Worm (Caenorhabditis elegans) whole organism, L1 larva: ENCODE results near the gene nifk-1.
A peak's percentile ranks its signal among the peaks of the same experiment; 100 is the strongest.

Experiments used
- C04F5.9 ChIP-seq: sonication (generic microtip); optimal IDR thresholded peaks from 2 replicates; lab custom pipeline; 2016; ENCODE audit warnings: missing genetic modification characterization, missing compliant biosample characterization
- C16A3.4 ChIP-seq: fragments of 150-350 bp; optimal IDR thresholded peaks from 2 replicates; lab custom pipeline; 2014; ENCODE audit warnings: missing biosample characterization, missing genetic modification characterization
- F16B12.6 ChIP-seq: fragments of 150-350 bp; optimal IDR thresholded peaks from 2 replicates; lab custom pipeline; 2014; ENCODE audit warnings: missing biosample characterization, missing genetic modification characterization
- Y116A8C.19 ChIP-seq: sonication (generic microtip); optimal IDR thresholded peaks from 2 replicates; lab custom pipeline; 2016; ENCODE audit warnings: missing compliant biosample characterization, missing genetic modification characterization, borderline replicate concordance
- aha-1 ChIP-seq: fragments of 150-350 bp; optimal IDR thresholded peaks from 2 replicates; lab custom pipeline; 2014; ENCODE audit warnings: missing biosample characterization, missing genetic modification characterization
- alr-1 ChIP-seq: fragments of 200-800 bp; sonication (Bioruptor generic); optimal IDR thresholded peaks from 2 replicates; lab custom pipeline; 2018; ENCODE audit warnings: borderline replicate concordance, mild to moderate bottlenecking, missing genetic modification characterization, missing compliant biosample characterization
- aly-2 ChIP-seq: fragments of 150-350 bp; optimal IDR thresholded peaks from 2 replicates; lab custom pipeline; 2014; ENCODE audit warnings: missing biosample characterization, missing genetic modification characterization
- ama-1 ChIP-seq: fragments of 150-350 bp; optimal IDR thresholded peaks from 2 replicates; lab custom pipeline; 2014
- ceh-63 ChIP-seq: fragments of 200-800 bp; sonication (Bioruptor generic); optimal IDR thresholded peaks from 2 replicates; lab custom pipeline; 2018; ENCODE audit warnings: mild to moderate bottlenecking, missing genetic modification characterization, missing compliant biosample characterization
- ceh-82 ChIP-seq, 3 experiments: fragments of 150-350 bp in 1 of 3; sonication (generic microtip) in 2 of 3; optimal IDR thresholded peaks; 2 replicates each; lab custom pipeline; 2014 to 2017; ENCODE audit warnings: missing biosample characterization in 3 of 3, missing genetic modification characterization in 3 of 3
- ceh-88 ChIP-seq: fragments of 200-800 bp; sonication (Bioruptor generic); IDR thresholded peaks from 2 replicates; pipeline ENCODE4 v1.3.6; 2022; ENCODE audit warnings: missing genetic modification characterization, missing compliant biosample characterization
- ces-1 ChIP-seq: fragments of 150-350 bp; optimal IDR thresholded peaks from 2 replicates; lab custom pipeline; 2014; ENCODE audit warnings: missing biosample characterization, missing genetic modification reagents, missing genetic modification characterization
- dpl-1 ChIP-seq, 3 experiments: fragments of 150-350 bp in 2 of 3; sonication (generic microtip) in 1 of 3; optimal IDR thresholded peaks; 2 replicates each; lab custom pipeline; 2014 to 2017; ENCODE audit warnings: missing biosample characterization in 3 of 3, missing genetic modification characterization in 3 of 3, missing genetic modification reagents in 3 of 3
- dsc-1 ChIP-seq: sonication (generic microtip); optimal IDR thresholded peaks from 2 replicates; lab custom pipeline; 2016; ENCODE audit warnings: mild to moderate bottlenecking, missing genetic modification characterization, missing compliant biosample characterization
- efl-1 ChIP-seq, 4 experiments: fragments of 150-350 bp; optimal IDR thresholded peaks in 3 of 4; peaks in 1 of 4; 1 replicate in 1 of 4; 2 replicates in 3 of 4; lab custom pipeline; 2014; ENCODE audit warnings: missing biosample characterization in 2 of 4, missing genetic modification characterization in 2 of 4, missing genetic modification reagents in 2 of 4
- efl-3 ChIP-seq: fragments of 200-800 bp; sonication (Bioruptor generic); optimal IDR thresholded peaks from 2 replicates; lab custom pipeline; 2018; ENCODE audit warnings: mild to moderate bottlenecking, missing genetic modification characterization, missing compliant biosample characterization
- egl-13 ChIP-seq: sonication (generic microtip); optimal IDR thresholded peaks from 2 replicates; lab custom pipeline; 2016; ENCODE audit warnings: missing genotype, missing genetic modification reagents, missing genetic modification characterization, missing compliant biosample characterization
- elt-2 ChIP-seq: sonication (generic microtip); optimal IDR thresholded peaks from 2 replicates; lab custom pipeline; 2016; ENCODE audit warnings: missing genetic modification characterization, mild to moderate bottlenecking, inconsistent platforms, missing compliant biosample characterization, missing genetic modification reagents
- elt-3 ChIP-seq, 6 experiments: fragments of 150-350 bp in 1 of 6; sonication (generic microtip); optimal IDR thresholded peaks; 2 replicates each; lab custom pipeline; 2017 to 2018; ENCODE audit warnings: missing biosample characterization in 6 of 6, missing genetic modification characterization in 6 of 6, inconsistent platforms in 1 of 6
- fkh-10 ChIP-seq: sonication (generic microtip); optimal IDR thresholded peaks from 2 replicates; lab custom pipeline; 2017; ENCODE audit warnings: missing biosample characterization, missing genetic modification reagents, missing genetic modification characterization
- fkh-8 ChIP-seq: sonication (generic microtip); optimal IDR thresholded peaks from 2 replicates; lab custom pipeline; 2016; ENCODE audit warnings: mild to moderate bottlenecking, missing genetic modification characterization, missing compliant biosample characterization
- fos-1 ChIP-seq: fragments of 150-350 bp; optimal IDR thresholded peaks from 2 replicates; lab custom pipeline; 2014; ENCODE audit warnings: missing biosample characterization, missing genetic modification characterization
- hlh-17 ChIP-seq: fragments of 200-800 bp; sonication (Bioruptor generic); optimal IDR thresholded peaks from 2 replicates; lab custom pipeline; 2018; ENCODE audit warnings: missing genetic modification characterization, mild to moderate bottlenecking, missing compliant biosample characterization, moderate library complexity, borderline replicate concordance
- hlh-4 ChIP-seq: sonication (generic microtip); optimal IDR thresholded peaks from 2 replicates; lab custom pipeline; 2016; ENCODE audit warnings: mild to moderate bottlenecking, missing genetic modification characterization, missing compliant biosample characterization
- irx-1 ChIP-seq: sonication (generic microtip); optimal IDR thresholded peaks from 2 replicates; lab custom pipeline; 2016; ENCODE audit warnings: missing genetic modification characterization, missing compliant biosample characterization
- isw-1 ChIP-seq: fragments of 200-800 bp; sonication (Bioruptor generic); IDR thresholded peaks from 2 replicates; pipeline ENCODE4 v1.3.6; 2022; ENCODE audit warnings: missing genetic modification characterization, missing compliant biosample characterization
- jun-1 ChIP-seq: fragments of 150-350 bp; optimal IDR thresholded peaks from 2 replicates; lab custom pipeline; 2014; ENCODE audit warnings: missing biosample characterization, missing genetic modification reagents, missing genetic modification characterization
- lin-35 ChIP-seq, 2 experiments: fragments of 150-350 bp; optimal IDR thresholded peaks; 2 replicates each; lab custom pipeline; 2014; ENCODE audit warnings: missing biosample characterization in 2 of 2, missing genetic modification characterization in 2 of 2, missing genetic modification reagents in 2 of 2
- lin-39 ChIP-seq: fragments of 150-350 bp; optimal IDR thresholded peaks from 2 replicates; lab custom pipeline; 2014; ENCODE audit warnings: missing biosample characterization, missing genetic modification reagents, missing genetic modification characterization
- mef-2 ChIP-seq: fragments of 150-350 bp; optimal IDR thresholded peaks from 2 replicates; lab custom pipeline; 2014; ENCODE audit warnings: missing biosample characterization, missing genetic modification characterization
- mep-1 ChIP-seq: fragments of 150-350 bp; optimal IDR thresholded peaks from 2 replicates; lab custom pipeline; 2014; ENCODE audit warnings: missing biosample characterization, missing genetic modification characterization
- nhr-237 ChIP-seq: fragments of 150-350 bp; optimal IDR thresholded peaks from 2 replicates; lab custom pipeline; 2014; ENCODE audit warnings: missing biosample characterization, missing genetic modification characterization
- nhr-71 ChIP-seq: sonication (generic microtip); optimal IDR thresholded peaks from 2 replicates; lab custom pipeline; 2016; ENCODE audit warnings: mild to moderate bottlenecking, missing genetic modification characterization, moderate library complexity, missing compliant biosample characterization
- nhr-76 ChIP-seq: sonication (generic microtip); optimal IDR thresholded peaks from 2 replicates; lab custom pipeline; 2017; ENCODE audit warnings: missing biosample characterization, missing genetic modification characterization
- nhr-84 ChIP-seq: sonication (generic microtip); optimal IDR thresholded peaks from 2 replicates; lab custom pipeline; 2017; ENCODE audit warnings: missing biosample characterization, missing genetic modification characterization
- nhr-85 ChIP-seq: sonication (generic microtip); peaks from one replicate; lab custom pipeline; 2016; ENCODE audit warnings: missing genetic modification characterization, inconsistent platforms, missing compliant biosample characterization
- nhr-90 ChIP-seq: sonication (generic microtip); optimal IDR thresholded peaks from 2 replicates; lab custom pipeline; 2016; ENCODE audit warnings: mild to moderate bottlenecking, missing genetic modification characterization, missing compliant biosample characterization; ENCODE audit not compliant: poor library complexity
- pqm-1 ChIP-seq: sonication (generic microtip); optimal IDR thresholded peaks from 3 replicates; lab custom pipeline; 2017; ENCODE audit warnings: missing biosample characterization, missing genetic modification characterization
- rnt-1 ChIP-seq: sonication (generic microtip); optimal IDR thresholded peaks from 2 replicates; lab custom pipeline; 2016; ENCODE audit warnings: mild to moderate bottlenecking, missing genetic modification characterization, moderate library complexity, missing compliant biosample characterization
- snu-23 ChIP-seq: sonication (generic microtip); optimal IDR thresholded peaks from 2 replicates; lab custom pipeline; 2016; ENCODE audit warnings: missing genetic modification characterization, missing compliant biosample characterization
- sptf-1 ChIP-seq: fragments of 150-350 bp; optimal IDR thresholded peaks from 2 replicates; lab custom pipeline; 2014; ENCODE audit warnings: missing biosample characterization, missing genetic modification characterization
- tbx-2 ChIP-seq: sonication (generic microtip); optimal IDR thresholded peaks from 2 replicates; lab custom pipeline; 2016; ENCODE audit warnings: missing genetic modification characterization, missing compliant biosample characterization
- tlp-1 ChIP-seq: fragments of 150-350 bp; optimal IDR thresholded peaks from 2 replicates; lab custom pipeline; 2014; ENCODE audit warnings: missing biosample characterization, missing genetic modification characterization
- unc-130 ChIP-seq: fragments of 150-350 bp; optimal IDR thresholded peaks from 2 replicates; lab custom pipeline; 2017; ENCODE audit warnings: missing biosample characterization, missing genetic modification characterization, inconsistent platforms
- unc-62 ChIP-seq: fragments of 150-350 bp; optimal IDR thresholded peaks from 2 replicates; lab custom pipeline; 2014; ENCODE audit warnings: missing biosample characterization, missing genetic modification reagents, missing genetic modification characterization
- vab-15 ChIP-seq: sonication (generic microtip); optimal IDR thresholded peaks from 2 replicates; lab custom pipeline; 2017; ENCODE audit warnings: missing genotype, mild to moderate bottlenecking, missing genetic modification characterization, missing compliant biosample characterization
- xbp-1 ChIP-seq: sonication (generic microtip); optimal IDR thresholded peaks from 2 replicates; lab custom pipeline; 2016; ENCODE audit warnings: missing genetic modification characterization, missing compliant biosample characterization
- zag-1 ChIP-seq: fragments of 150-350 bp; optimal IDR thresholded peaks from 2 replicates; lab custom pipeline; 2014; ENCODE audit warnings: missing biosample characterization, missing genetic modification characterization
- zip-4 ChIP-seq: fragments of 200-800 bp; sonication (Bioruptor generic); optimal IDR thresholded peaks from 2 replicates; lab custom pipeline; 2018; ENCODE audit warnings: mild to moderate bottlenecking, missing genetic modification characterization, moderate library complexity, missing compliant biosample characterization
- ztf-11 ChIP-seq, 2 experiments: sonication (generic microtip); optimal IDR thresholded peaks; 2 replicates each; lab custom pipeline; 2016 to 2017; ENCODE audit warnings: missing genetic modification characterization in 2 of 2, missing biosample characterization in 1 of 2, missing compliant biosample characterization in 1 of 2

The nifk-1 gene

ce11 chrIII:4731295-4731988 is 38.3 kb upstream of the nifk-1 start, which contains the start of gene F17C8.3 (continued):
- TF ChIP-seq mef-2 (tag; lab: Kevin White, UChicago) (no peak), efl-3 (no peak), ama-1 (no peak), xbp-1 (tag; lab: Kevin White, UChicago) (no peak), unc-130 (tag; lab: Kevin White, UChicago) (peak; percentile 4), F16B12.6 (tag; lab: Kevin White, UChicago) (no peak), sptf-1 (tag; lab: Kevin White, UChicago) (no peak), ceh-88 (no peak), vab-15 (tag; lab: Kevin White, UChicago) (no peak), nhr-71 (tag; lab: Kevin White, UChicago) (peak; percentile 86), nhr-85 (no peak), elt-2 (tag; lab: Kevin White, UChicago) (no peak), efl-1 (optimal IDR thresholded peaks at IDR 0.05; lab: Kevin White, UChicago) (peak in 1 of 2 experiments; percentile 30), efl-1 (GFP tag; optimal IDR thresholded peaks at IDR 0.05 in 1 of 2; lab: Kevin White, UChicago) (no peak), dsc-1 (peak; percentile 88), hlh-17 (GFP tag; lab: Kevin White, UChicago) (no peak), zip-4 (GFP tag; lab: Kevin White, UChicago) (no peak), nhr-76 (tag; lab: Kevin White, UChicago) (no peak), unc-62 (GFP tag; lab: Kevin White, UChicago) (no peak), C16A3.4 (tag; lab: Kevin White, UChicago) (no peak), dpl-1 (GFP tag; optimal IDR thresholded peaks at IDR 0.05; lab: Kevin White, UChicago) (peak in 1 of 3 experiments; percentile 5), C04F5.9 (no peak), isw-1 (GFP tag; lab: Robert Waterston, UW) (no peak), nhr-237 (tag; lab: Kevin White, UChicago) (no peak), rnt-1 (peak; percentile 56), ces-1 (GFP tag; lab: Kevin White, UChicago) (no peak), tlp-1 (tag; lab: Kevin White, UChicago) (no peak), nhr-90 (no peak), ceh-82 (tag; optimal IDR thresholded peaks at IDR 0.05; lab: Kevin White, UChicago) (no peak), egl-13 (tag; lab: Kevin White, UChicago) (no peak), lin-39 (peak; percentile 51), aha-1 (tag; lab: Kevin White, UChicago) (no peak), ceh-63 (GFP tag; lab: Kevin White, UChicago) (no peak), fos-1 (no peak), ztf-11 (tag; optimal IDR thresholded peaks at IDR 0.05; lab: Kevin White, UChicago) (no peak), irx-1 (tag; lab: Kevin White, UChicago) (no peak), jun-1 (tag; lab: Kevin White, UChicago) (no peak), zag-1 (tag; lab: Kevin White, UChicago) (no peak), pqm-1 (tag; lab: Kevin White, UChicago) (no peak), tbx-2 (tag; lab: Kevin White, UChicago) (no peak), lin-35 (GFP tag; optimal IDR thresholded peaks at IDR 0.05; lab: Kevin White, UChicago) (no peak), Y116A8C.19 (tag; lab: Kevin White, UChicago) (no peak), nhr-84 (tag; lab: Kevin White, UChicago) (no peak), elt-3 (tag; optimal IDR thresholded peaks at IDR 0.05; lab: Kevin White, UChicago) (no peak), alr-1 (tag; lab: Kevin White, UChicago) (no peak), snu-23 (GFP tag; lab: Kevin White, UChicago) (peak; percentile 53), hlh-4 (no peak), fkh-8 (no peak), aly-2 (tag; lab: Kevin White, UChicago) (no peak), mep-1 (tag; lab: Kevin White, UChicago) (peak; percentile 20), fkh-10 (GFP tag; lab: Kevin White, UChicago) (no peak)
